Worm (Caenorhabditis elegans) whole organism, L4 larva: ENCODE results near the gene Y42G9A.2.
A peak's percentile ranks its signal among the peaks of the same experiment; 100 is the strongest.

Source experiments
- F10B5.3 ChIP-seq: sonication (generic microtip); optimal IDR thresholded peaks from 2 replicates; lab custom pipeline; 2016; ENCODE audit warnings: mild to moderate bottlenecking, missing genetic modification characterization, missing compliant biosample characterization
- F44E2.7 ChIP-seq: fragments of 200-800 bp; sonication (Bioruptor generic); IDR thresholded peaks from 2 replicates; pipeline ENCODE4 v2.1.2; 2022; ENCODE audit warnings: missing genetic modification characterization, missing compliant biosample characterization
- T20F7.1 ChIP-seq: fragments of 200-800 bp; sonication (Bioruptor generic); optimal IDR thresholded peaks from 2 replicates; lab custom pipeline; 2018; ENCODE audit warnings: mild to moderate bottlenecking, missing genetic modification characterization, missing compliant biosample characterization
- T26A8.4 ChIP-seq: fragments of 200-800 bp; sonication (Bioruptor generic); IDR thresholded peaks from 2 replicates; pipeline ENCODE4 v1.3.6; 2022; ENCODE audit warnings: missing genetic modification characterization, missing compliant biosample characterization
- ceh-32 ChIP-seq: sonication (generic microtip); optimal IDR thresholded peaks from 2 replicates; lab custom pipeline; 2016; ENCODE audit warnings: mild to moderate bottlenecking, missing genetic modification characterization, missing compliant biosample characterization; ENCODE audit not compliant: poor library complexity
- ceh-44 ChIP-seq: fragments of 200-800 bp; sonication (Bioruptor generic); IDR thresholded peaks from 2 replicates; pipeline ENCODE4 v1.3.6; 2022; ENCODE audit warnings: missing genetic modification reagents, missing genetic modification characterization, missing compliant biosample characterization
- ceh-62 ChIP-seq: sonication (generic microtip); optimal IDR thresholded peaks from 2 replicates; lab custom pipeline; 2017; ENCODE audit warnings: missing biosample characterization, missing genetic modification characterization
- cey-2 ChIP-seq: sonication (generic microtip); optimal IDR thresholded peaks from 3 replicates; lab custom pipeline; 2017; ENCODE audit warnings: missing genetic modification characterization, mild to moderate bottlenecking, missing compliant biosample characterization, antibody characterized with exemption, borderline replicate concordance; ENCODE audit not compliant: insufficient read depth
- daf-12 ChIP-seq: fragments of 150-350 bp; optimal IDR thresholded peaks from 2 replicates; lab custom pipeline; 2014; ENCODE audit warnings: missing biosample characterization, missing genetic modification reagents, missing genetic modification characterization
- daf-16 ChIP-seq, 3 experiments: sonication (generic microtip); optimal IDR thresholded peaks; 2 replicates each; lab custom pipeline; 2016 to 2017; ENCODE audit warnings: missing genetic modification characterization in 3 of 3, missing genetic modification reagents in 3 of 3, mild to moderate bottlenecking in 2 of 3, missing compliant biosample characterization in 2 of 3, missing biosample characterization in 1 of 3, moderate library complexity in 1 of 3
- daf-19 ChIP-seq: fragments of 200-800 bp; sonication (Bioruptor generic); conservative IDR thresholded peaks from 2 replicates; pipeline ENCODE4 v1.3.6; 2022; ENCODE audit warnings: missing genetic modification characterization, missing compliant biosample characterization
- dve-1 ChIP-seq: sonication (generic microtip); optimal IDR thresholded peaks from 2 replicates; lab custom pipeline; 2017; ENCODE audit warnings: antibody characterized with exemption, mild to moderate bottlenecking, missing genetic modification characterization, missing compliant biosample characterization; ENCODE audit not compliant: insufficient read depth
- fkh-10 ChIP-seq: fragments of 150-350 bp; optimal IDR thresholded peaks from 2 replicates; lab custom pipeline; 2014; ENCODE audit warnings: missing biosample characterization, missing genetic modification reagents, missing genetic modification characterization
- fos-1 ChIP-seq: fragments of 150-350 bp; optimal IDR thresholded peaks from 2 replicates; lab custom pipeline; 2014; ENCODE audit warnings: missing biosample characterization, missing genetic modification characterization
- gei-8 ChIP-seq: fragments of 200-800 bp; sonication (Bioruptor generic); optimal IDR thresholded peaks from 2 replicates; lab custom pipeline; 2018; ENCODE audit warnings: mild to moderate bottlenecking, missing genetic modification characterization, missing compliant biosample characterization
- hif-1 ChIP-seq, 2 experiments: sonication (generic microtip); optimal IDR thresholded peaks; 2 replicates each; lab custom pipeline; 2016 to 2017; ENCODE audit warnings: missing compliant biosample characterization in 2 of 2, missing genetic modification characterization in 2 of 2, missing genetic modification reagents in 2 of 2, missing genotype in 2 of 2, mild to moderate bottlenecking in 1 of 2
- hlh-30 ChIP-seq: sonication (generic microtip); optimal IDR thresholded peaks from 2 replicates; lab custom pipeline; 2017; ENCODE audit warnings: antibody characterized with exemption, mild to moderate bottlenecking, missing genetic modification characterization, missing compliant biosample characterization; ENCODE audit not compliant: insufficient read depth
- jun-1 ChIP-seq: fragments of 150-350 bp; optimal IDR thresholded peaks from 2 replicates; lab custom pipeline; 2014; ENCODE audit warnings: missing biosample characterization, missing genetic modification reagents, missing genetic modification characterization
- lim-7 ChIP-seq: fragments of 200-800 bp; sonication (Bioruptor generic); IDR thresholded peaks from 2 replicates; pipeline ENCODE4 v1.3.6; 2022; ENCODE audit warnings: missing genetic modification characterization, missing compliant biosample characterization
- lin-1 ChIP-seq: fragments of 200-800 bp; sonication (Bioruptor generic); IDR thresholded peaks from 2 replicates; pipeline ENCODE4 v1.3.6; 2022; ENCODE audit warnings: missing genetic modification reagents, missing genetic modification characterization, missing compliant biosample characterization
- lin-15B ChIP-seq: fragments of 150-350 bp; sonication (generic microtip); optimal IDR thresholded peaks from 3 replicates; lab custom pipeline; 2014; ENCODE audit warnings: missing biosample characterization, missing genetic modification characterization
- lsy-2 ChIP-seq, 2 experiments: fragments of 150-350 bp in 1 of 2; sonication (generic microtip) in 1 of 2; optimal IDR thresholded peaks; 2 replicates each; lab custom pipeline; 2014 to 2017; ENCODE audit warnings: missing biosample characterization in 2 of 2, missing genetic modification characterization in 2 of 2
- madf-5 ChIP-seq, 2 experiments: fragments of 200-800 bp; sonication (Bioruptor generic); IDR thresholded peaks; 2 replicates each; pipeline ENCODE4 v1.3.6; 2022; ENCODE audit warnings: missing compliant biosample characterization in 2 of 2, missing genetic modification characterization in 2 of 2
- mdl-1 ChIP-seq, 2 experiments: fragments of 150-350 bp in 1 of 2; sonication (generic microtip) in 1 of 2; optimal IDR thresholded peaks; 2 replicates each; lab custom pipeline; 2014 to 2017; ENCODE audit warnings: missing biosample characterization in 2 of 2, missing genetic modification characterization in 2 of 2
- mdt-29 ChIP-seq: fragments of 200-800 bp; sonication (Bioruptor generic); IDR thresholded peaks from 2 replicates; pipeline ENCODE4 v1.3.6; 2022; ENCODE audit warnings: missing genetic modification reagents, missing genetic modification characterization, missing compliant biosample characterization
- mep-1 ChIP-seq: fragments of 150-350 bp; sonication (generic microtip); optimal IDR thresholded peaks from 3 replicates; lab custom pipeline; 2014; ENCODE audit warnings: missing biosample characterization, missing genetic modification characterization
- mes-2 ChIP-seq: sonication (generic microtip); optimal IDR thresholded peaks from 2 replicates; lab custom pipeline; 2016; ENCODE audit warnings: missing genotype, mild to moderate bottlenecking, missing genetic modification characterization, missing compliant biosample characterization; ENCODE audit not compliant: poor library complexity, severe bottlenecking
- nhr-10 ChIP-seq: fragments of 150-350 bp; optimal IDR thresholded peaks from 2 replicates; lab custom pipeline; 2014; ENCODE audit warnings: missing biosample characterization, missing genetic modification characterization
- nhr-102 ChIP-seq: sonication (generic microtip); optimal IDR thresholded peaks from 2 replicates; lab custom pipeline; 2016; ENCODE audit warnings: mild to moderate bottlenecking, missing genetic modification characterization, moderate library complexity, missing compliant biosample characterization
- nhr-11 ChIP-seq: fragments of 150-350 bp; optimal IDR thresholded peaks from 2 replicates; lab custom pipeline; 2014; ENCODE audit warnings: missing biosample characterization, missing genetic modification characterization
- nhr-111 ChIP-seq: fragments of 200-800 bp; sonication (Bioruptor generic); optimal IDR thresholded peaks from 2 replicates; lab custom pipeline; 2018; ENCODE audit warnings: mild to moderate bottlenecking, missing genetic modification characterization, missing compliant biosample characterization
- nhr-25 ChIP-seq: sonication (generic microtip); optimal IDR thresholded peaks from 2 replicates; lab custom pipeline; 2017; ENCODE audit warnings: missing genetic modification characterization, mild to moderate bottlenecking, missing compliant biosample characterization, antibody characterized with exemption, moderate library complexity, borderline replicate concordance; ENCODE audit not compliant: insufficient read depth
- nhr-28 ChIP-seq: fragments of 150-350 bp; optimal IDR thresholded peaks from 2 replicates; lab custom pipeline; 2014; ENCODE audit warnings: missing biosample characterization, missing genetic modification characterization
- nhr-41 ChIP-seq: fragments of 200-800 bp; sonication (Bioruptor generic); IDR thresholded peaks from 2 replicates; pipeline ENCODE4 v1.3.6; 2022; ENCODE audit warnings: missing genetic modification reagents, missing genetic modification characterization, missing compliant biosample characterization
- pha-4 ChIP-seq, 2 experiments: fragments of 150-350 bp in 1 of 2; fragments of 200-800 bp in 1 of 2; sonication (Bioruptor generic) in 1 of 2; IDR thresholded peaks in 1 of 2; optimal IDR thresholded peaks in 1 of 2; 2 replicates each; pipeline versions ENCODE4 v1.3.6 to Lab custom; 2014 to 2022; ENCODE audit warnings: missing genetic modification characterization in 2 of 2, missing genetic modification reagents in 2 of 2, missing biosample characterization in 1 of 2, missing compliant biosample characterization in 1 of 2
- rbr-2 ChIP-seq: sonication (generic microtip); optimal IDR thresholded peaks from 2 replicates; lab custom pipeline; 2016; ENCODE audit warnings: missing genotype, missing genetic modification characterization, missing compliant biosample characterization
- set-16 ChIP-seq: fragments of 200-800 bp; sonication (Bioruptor generic); IDR thresholded peaks from 2 replicates; pipeline ENCODE4 v1.3.6; 2022; ENCODE audit warnings: missing genetic modification reagents, missing genetic modification characterization, missing compliant biosample characterization
- spr-3 ChIP-seq: fragments of 200-800 bp; sonication (Bioruptor generic); optimal IDR thresholded peaks from 2 replicates; lab custom pipeline; 2018; ENCODE audit warnings: mild to moderate bottlenecking, missing genetic modification characterization, missing compliant biosample characterization
- unc-130 ChIP-seq: sonication (generic microtip); optimal IDR thresholded peaks from 2 replicates; lab custom pipeline; 2016; ENCODE audit warnings: missing genetic modification reagents, missing genetic modification characterization, missing compliant biosample characterization
- unc-39 ChIP-seq: sonication (generic microtip); optimal IDR thresholded peaks from 2 replicates; lab custom pipeline; 2017; ENCODE audit warnings: missing biosample characterization, missing genetic modification characterization
- unc-62 ChIP-seq, 3 experiments: fragments of 150-350 bp in 1 of 3; sonication (generic microtip); optimal IDR thresholded peaks in 2 of 3; peaks in 1 of 3; 1 replicate in 1 of 3; 2 replicates in 2 of 3; lab custom pipeline; 2014 to 2017; ENCODE audit warnings: missing biosample characterization in 3 of 3, missing genetic modification characterization in 3 of 3, missing genetic modification reagents in 3 of 3, missing genotype in 1 of 3
- zfp-2 ChIP-seq: sonication (generic microtip); optimal IDR thresholded peaks from 2 replicates; lab custom pipeline; 2016; ENCODE audit warnings: mild to moderate bottlenecking, missing genetic modification characterization, missing compliant biosample characterization
- zip-11 ChIP-seq: fragments of 200-800 bp; sonication (Bioruptor generic); IDR thresholded peaks from 2 replicates; pipeline ENCODE4 v1.3.6; 2022; ENCODE audit warnings: missing genetic modification characterization, missing compliant biosample characterization
- ztf-11 ChIP-seq: fragments of 150-350 bp; optimal IDR thresholded peaks from 2 replicates; lab custom pipeline; 2014; ENCODE audit warnings: missing biosample characterization, missing genetic modification characterization

Gene Y42G9A.2

DNA sequence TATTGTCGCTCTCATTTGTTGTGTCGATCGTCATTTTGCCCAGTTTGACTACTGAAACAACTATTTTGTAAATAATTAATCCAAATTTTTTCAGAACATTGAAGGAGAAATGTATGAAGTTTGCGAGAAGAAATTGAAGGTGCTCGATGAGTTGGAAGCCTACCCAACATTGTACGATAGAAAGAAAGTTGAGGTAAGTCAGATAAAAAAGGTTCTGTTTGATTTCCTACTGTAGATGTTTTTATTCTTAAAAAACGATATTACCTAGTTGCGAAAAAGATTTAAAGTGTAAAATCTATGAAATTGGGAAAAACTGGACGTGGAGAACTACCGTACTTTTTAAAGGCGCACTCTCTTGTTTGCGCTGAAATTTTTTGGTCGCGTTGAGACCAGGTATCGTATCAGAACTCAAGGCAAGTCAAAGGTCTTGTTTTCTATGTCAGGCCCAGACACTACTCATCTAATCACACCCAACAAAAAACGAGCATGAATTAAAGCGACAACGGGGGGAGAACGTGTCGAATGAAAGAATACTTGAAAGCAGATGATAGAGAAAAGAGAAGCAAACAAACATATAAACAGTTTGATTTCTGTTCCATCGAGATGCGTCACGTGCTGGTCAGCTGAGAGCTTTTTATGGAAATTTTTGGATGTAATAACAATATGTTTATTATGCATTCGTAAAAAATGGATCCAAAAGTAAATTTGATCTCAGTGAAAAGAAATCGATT lies 20.7 kb downstream of the Y42G9A.2 start, which contains the start of gene efk-1 (continued):
- TF ChIP-seq unc-130 (GFP tag; lab: Kevin White, UChicago) (no peak), lin-1 (GFP tag; lab: Robert Waterston, UW) (0 out of 2 replicates have a peak, but pooled peaks have one; percentile 17), pha-4 (GFP tag; IDR thresholded peaks at IDR 0.05; lab: Robert Waterston, UW) (no peak), pha-4 (tag; optimal IDR thresholded peaks at IDR 0.05; lab: Kevin White, UChicago) (no peak), unc-39 (tag; lab: Kevin White, UChicago) (no peak), daf-16 (GFP tag; optimal IDR thresholded peaks at IDR 0.05; lab: Kevin White, UChicago) (no peak), daf-16 (tag; optimal IDR thresholded peaks at IDR 0.05; lab: Kevin White, UChicago) (peak; percentile 91), ztf-11 (tag; lab: Kevin White, UChicago) (no peak), mdt-29 (0 out of 2 replicates have a peak, but pooled peaks have one; percentile 22), daf-12 (tag; lab: Kevin White, UChicago) (no peak), mep-1 (tag; lab: Kevin White, UChicago) (peak; percentile 20), dve-1 (tag; lab: Kevin White, UChicago) (peak; percentile 82), hlh-30 (tag; lab: Kevin White, UChicago) (peak; percentile 82), hif-1 (tag; optimal IDR thresholded peaks at IDR 0.05; lab: Kevin White, UChicago) (peak; percentile 56 to 97)
- TF ChIP-seq, all 104 proteins: peak for 16

DNA sequence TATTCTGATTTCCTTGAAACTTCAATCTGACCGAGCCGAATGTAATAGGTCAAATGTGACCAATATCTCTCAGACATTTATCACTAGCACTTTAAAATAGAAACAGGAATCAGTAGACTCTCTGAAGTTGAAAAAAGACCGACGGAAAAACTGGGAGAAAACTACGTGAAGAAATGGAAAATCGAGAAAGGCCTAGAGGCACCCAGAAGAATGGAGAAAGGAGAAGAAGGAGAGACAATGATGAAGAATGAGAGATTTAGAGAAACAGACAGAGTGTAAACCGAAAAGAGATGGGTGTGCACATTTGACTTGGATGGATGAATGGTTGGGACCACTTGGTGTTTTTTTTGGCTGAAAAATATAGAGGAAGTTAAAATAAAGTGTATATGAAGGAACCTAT lies 22.1 kb downstream of the Y42G9A.2 start:
- TF ChIP-seq F44E2.7 (GFP tag; lab: Robert Waterston, UW) (no peak), ceh-32 (tag; lab: Kevin White, UChicago) (no peak), mdl-1 (tag; optimal IDR thresholded peaks at IDR 0.05; lab: Kevin White, UChicago) (peak in 1 of 2 experiments; percentile 2), ceh-62 (tag; lab: Kevin White, UChicago) (no peak), unc-62 (GFP tag; optimal IDR thresholded peaks at IDR 0.05 in 1 of 2; lab: Kevin White, UChicago) (peak in 1 of 2 experiments; percentile 64), unc-62 (tag; optimal IDR thresholded peaks at IDR 0.05; lab: Kevin White, UChicago) (no peak), unc-130 (GFP tag; lab: Kevin White, UChicago) (no peak), nhr-41 (GFP tag; lab: Robert Waterston, UW) (no peak), nhr-111 (GFP tag; lab: Kevin White, UChicago) (no peak), zip-11 (GFP tag; lab: Robert Waterston, UW) (no peak), fos-1 (tag; lab: Kevin White, UChicago) (no peak), nhr-28 (tag; lab: Kevin White, UChicago) (peak; percentile 65), jun-1 (tag; lab: Kevin White, UChicago) (no peak), nhr-102 (tag; lab: Kevin White, UChicago) (no peak), madf-5 (GFP tag; IDR thresholded peaks at IDR 0.05; lab: Robert Waterston, UW) (no peak), daf-19 (GFP tag; lab: Robert Waterston, UW) (no peak), zfp-2 (tag; lab: Kevin White, UChicago) (no peak), mes-2 (tag; lab: Kevin White, UChicago) (no peak), dve-1 (tag; lab: Kevin White, UChicago) (no peak), gei-8 (no peak), spr-3 (no peak), F10B5.3 (no peak), ceh-44 (no peak), set-16 (no peak), rbr-2 (tag; lab: Kevin White, UChicago) (peak; percentile 19), nhr-11 (tag; lab: Kevin White, UChicago) (peak; percentile 86), lin-15B (no peak), T20F7.1 (GFP tag; lab: Kevin White, UChicago) (peak; percentile 8), lim-7 (GFP tag; lab: Robert Waterston, UW) (no peak), nhr-10 (tag; lab: Kevin White, UChicago) (no peak), mdt-29 (peak; percentile 62), lsy-2 (tag; optimal IDR thresholded peaks at IDR 0.05; lab: Kevin White, UChicago) (peak; percentile 18 to 67), hif-1 (tag; optimal IDR thresholded peaks at IDR 0.05; lab: Kevin White, UChicago) (peak in 1 of 2 experiments; percentile 95), fkh-10 (no peak), cey-2 (tag; lab: Kevin White, UChicago) (no peak), T26A8.4 (GFP tag; lab: Robert Waterston, UW) (no peak), nhr-25 (no peak)
